Worm (Caenorhabditis elegans) whole organism, L3 larva: ENCODE measurements around the gene ttr-19.

Experiments
- aly-2 ChIP-seq: fragments of 150-350 bp; optimal IDR thresholded peaks from 2 replicates; lab custom pipeline; 2014; ENCODE audit warnings: missing biosample characterization, missing genetic modification characterization
- ceh-28 ChIP-seq: fragments of 150-350 bp; optimal IDR thresholded peaks from 2 replicates; lab custom pipeline; 2014; ENCODE audit warnings: missing biosample characterization, missing genetic modification reagents, missing genetic modification characterization
- ceh-82 ChIP-seq: fragments of 150-350 bp; optimal IDR thresholded peaks from 2 replicates; lab custom pipeline; 2014; ENCODE audit warnings: missing biosample characterization, missing genetic modification characterization
- egl-27 ChIP-seq: sonication (generic microtip); optimal IDR thresholded peaks from 4 replicates; lab custom pipeline; 2017; ENCODE audit warnings: missing biosample characterization, missing genetic modification reagents, missing genetic modification characterization
- lin-15B ChIP-seq: fragments of 150-350 bp; optimal IDR thresholded peaks from 2 replicates; lab custom pipeline; 2014; ENCODE audit warnings: missing biosample characterization, missing genetic modification characterization
- lin-39 ChIP-seq: fragments of 150-350 bp; optimal IDR thresholded peaks from 2 replicates; lab custom pipeline; 2018; ENCODE audit warnings: missing biosample characterization, missing genetic modification reagents, missing genetic modification characterization
- mdl-1 ChIP-seq: fragments of 150-350 bp; optimal IDR thresholded peaks from 2 replicates; lab custom pipeline; 2014; ENCODE audit warnings: missing biosample characterization, missing genetic modification characterization
- mml-1 ChIP-seq: fragments of 150-350 bp; sonication (generic microtip); optimal IDR thresholded peaks from 3 replicates; lab custom pipeline; 2014; ENCODE audit warnings: missing biosample characterization, missing genetic modification characterization
- nhr-77 ChIP-seq: fragments of 150-350 bp; optimal IDR thresholded peaks from 2 replicates; lab custom pipeline; 2014; ENCODE audit warnings: missing biosample characterization, missing genetic modification characterization
- pha-4 ChIP-seq: fragments of 150-350 bp; optimal IDR thresholded peaks from 2 replicates; lab custom pipeline; 2014; ENCODE audit warnings: missing biosample characterization, missing genetic modification reagents, missing genetic modification characterization
- sea-2 ChIP-seq: fragments of 150-350 bp; sonication (generic microtip); optimal IDR thresholded peaks from 4 replicates; lab custom pipeline; 2014; ENCODE audit warnings: missing biosample characterization, missing genetic modification reagents, missing genetic modification characterization
- zag-1 ChIP-seq: fragments of 150-350 bp; optimal IDR thresholded peaks from 2 replicates; lab custom pipeline; 2014; ENCODE audit warnings: missing biosample characterization, missing genetic modification characterization

DNA sequence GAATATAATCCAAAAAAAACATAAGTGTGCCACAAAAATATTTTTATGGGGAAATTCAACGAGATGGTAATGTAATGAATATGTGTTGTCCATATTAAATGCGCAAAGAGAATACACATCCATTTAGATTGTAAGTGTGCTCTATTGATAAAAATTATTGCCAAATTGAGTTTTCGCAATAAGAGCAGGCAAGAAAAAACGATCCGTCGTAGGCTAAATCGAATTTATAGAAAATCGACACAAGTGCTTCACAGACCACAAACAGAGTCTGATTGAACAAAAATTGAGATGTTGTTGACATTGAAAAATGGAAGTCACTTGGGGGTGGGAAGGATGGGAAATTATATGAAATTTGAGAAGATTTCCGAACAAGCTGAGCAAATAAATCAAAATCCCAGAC, 37.8 kb upstream of the ttr-19 start:
- TF ChIP-seq ceh-28 (tag; lab: Kevin White, UChicago) (no peak), lin-39 (tag; lab: Kevin White, UChicago) (no peak), egl-27 (tag; lab: Kevin White, UChicago) (no peak), aly-2 (tag; lab: Kevin White, UChicago) (no peak), pha-4 (tag; lab: Kevin White, UChicago) (peak; percentile 58), sea-2 (GFP tag; lab: Kevin White, UChicago) (no peak), nhr-77 (no peak), ceh-82 (tag; lab: Kevin White, UChicago) (no peak), mml-1 (tag; lab: Kevin White, UChicago) (no peak), lin-15B (no peak), zag-1 (no peak), mdl-1 (tag; lab: Kevin White, UChicago) (no peak)
